Fruit fly (Drosophila melanogaster) whole organism, embryonic: ENCODE results near the gene CecB.
A peak's percentile ranks its signal among the peaks of the same experiment; 100 is the strongest.

Source experiments
- Ada2b ChIP-seq: fragments of 200-800 bp; sonication (Bioruptor generic); IDR thresholded peaks from 2 replicates; pipeline ENCODE4 v1.3.6; 2022; ENCODE audit warnings: missing biosample characterization, missing genetic modification characterization
- Awh ChIP-seq: fragments of 200-800 bp; sonication (Bioruptor generic); IDR thresholded peaks from 2 replicates; pipeline ENCODE4, ENCODE4 v1.3.6; 2022; ENCODE audit warnings: missing biosample characterization, missing genetic modification characterization
- Blimp-1 ChIP-seq: fragments of 200-800 bp; sonication (Bioruptor generic); optimal IDR thresholded peaks from 3 replicates; lab custom pipeline; 2018; ENCODE audit warnings: missing biosample characterization, missing genetic modification characterization, mild to moderate bottlenecking, moderate library complexity, missing genetic modification reagents
- Bteb2 ChIP-seq: fragments of 200-800 bp; sonication (Bioruptor generic); optimal IDR thresholded peaks from 2 replicates; lab custom pipeline; 2016; ENCODE audit warnings: missing biosample characterization, missing genetic modification characterization
- CG11085 ChIP-seq: fragments of 200-800 bp; sonication (Bioruptor generic); IDR thresholded peaks from 2 replicates; pipeline ENCODE4 v1.3.6; 2022; ENCODE audit warnings: missing biosample characterization, missing genetic modification characterization
- CG11093 ChIP-seq: fragments of 200-800 bp; sonication (Bioruptor generic); IDR thresholded peaks from 3 replicates; pipeline ENCODE4 v1.3.6; 2022; ENCODE audit warnings: missing biosample characterization, missing genetic modification characterization
- CG12155 ChIP-seq: fragments of 200-800 bp; sonication (Bioruptor generic); optimal IDR thresholded peaks from 3 replicates; lab custom pipeline; 2016; ENCODE audit warnings: missing biosample characterization, missing genetic modification characterization
- CG12391 ChIP-seq: fragments of 200-800 bp; sonication (Bioruptor generic); optimal IDR thresholded peaks from 3 replicates; lab custom pipeline; 2018; ENCODE audit warnings: missing biosample characterization, mild to moderate bottlenecking, missing genetic modification characterization, moderate library complexity
- CG13894 ChIP-seq: fragments of 200-800 bp; sonication (Bioruptor generic); optimal IDR thresholded peaks from 3 replicates; lab custom pipeline; 2018; ENCODE audit warnings: missing biosample characterization, mild to moderate bottlenecking, missing genetic modification characterization, moderate library complexity
- CG17361 ChIP-seq: fragments of 200-800 bp; sonication (Bioruptor generic); IDR thresholded peaks from 3 replicates; pipeline ENCODE4 v1.3.6; 2022; ENCODE audit warnings: missing biosample characterization, missing genetic modification characterization
- CG18599 ChIP-seq: fragments of 200-800 bp; sonication (Bioruptor generic); optimal IDR thresholded peaks from 3 replicates; lab custom pipeline; 2017; ENCODE audit warnings: missing biosample characterization, missing genetic modification characterization, mild to moderate bottlenecking, moderate library complexity, missing genetic modification reagents
- CG18764 ChIP-seq: fragments of 200-800 bp; sonication (Bioruptor generic); optimal IDR thresholded peaks from 3 replicates; lab custom pipeline; 2016; ENCODE audit warnings: missing biosample characterization, missing genetic modification characterization
- CG2678 ChIP-seq: fragments of 200-800 bp; sonication (Bioruptor generic); optimal IDR thresholded peaks from 3 replicates; lab custom pipeline; 2019; ENCODE audit warnings: missing biosample characterization, mild to moderate bottlenecking, missing genetic modification characterization, moderate library complexity
- CG30431 ChIP-seq: fragments of 200-800 bp; sonication (Bioruptor generic); optimal IDR thresholded peaks from 2 replicates; lab custom pipeline; 2017; ENCODE audit warnings: missing biosample characterization, missing genetic modification characterization
- CG3281 ChIP-seq: fragments of 200-800 bp; sonication (Bioruptor generic); optimal IDR thresholded peaks from 3 replicates; lab custom pipeline; 2017; ENCODE audit warnings: missing biosample characterization, mild to moderate bottlenecking, missing genetic modification characterization
- CG4707 ChIP-seq: fragments of 200-800 bp; sonication (Bioruptor generic); optimal IDR thresholded peaks from 2 replicates; lab custom pipeline; 2018; ENCODE audit warnings: missing biosample characterization, mild to moderate bottlenecking, missing genetic modification characterization, moderate library complexity
- CG4730 ChIP-seq: fragments of 200-800 bp; sonication (Bioruptor generic); IDR thresholded peaks from 2 replicates; pipeline ENCODE4 v1.3.6; 2022; ENCODE audit warnings: missing biosample characterization, missing genetic modification characterization
- CG6683 ChIP-seq: fragments of 200-800 bp; sonication (Bioruptor generic); optimal IDR thresholded peaks from 2 replicates; lab custom pipeline; 2017; ENCODE audit warnings: missing biosample characterization, mild to moderate bottlenecking, missing genetic modification characterization, missing genetic modification reagents
- CG7556 ChIP-seq: fragments of 200-800 bp; sonication (Bioruptor generic); optimal IDR thresholded peaks from 2 replicates; lab custom pipeline; 2017; ENCODE audit warnings: missing biosample characterization, mild to moderate bottlenecking, missing genetic modification characterization
- CG9932 ChIP-seq: fragments of 200-800 bp; sonication (Bioruptor generic); IDR thresholded peaks from 2 replicates; pipeline ENCODE4 v1.3.6; 2022; ENCODE audit warnings: missing biosample characterization, missing genetic modification characterization
- Camta ChIP-seq: fragments of 200-800 bp; sonication (Bioruptor generic); optimal IDR thresholded peaks from 2 replicates; lab custom pipeline; 2016; ENCODE audit warnings: missing biosample characterization, missing genetic modification characterization
- Chrac-16 ChIP-seq: fragments of 200-800 bp; sonication (Bioruptor generic); optimal IDR thresholded peaks from 3 replicates; lab custom pipeline; 2016; ENCODE audit warnings: missing biosample characterization, missing genetic modification characterization
- Dip2 ChIP-seq: fragments of 200-800 bp; sonication (Bioruptor generic); IDR thresholded peaks from 2 replicates; pipeline ENCODE4 v1.3.6; 2022; ENCODE audit warnings: missing biosample characterization, missing genetic modification characterization
- Ets97D ChIP-seq: fragments of 200-800 bp; sonication (Bioruptor generic); optimal IDR thresholded peaks from 3 replicates; lab custom pipeline; 2016; ENCODE audit warnings: missing biosample characterization, missing genetic modification characterization
- Fer1 ChIP-seq: fragments of 200-800 bp; sonication (Bioruptor generic); optimal IDR thresholded peaks from 2 replicates; lab custom pipeline; 2017; ENCODE audit warnings: missing biosample characterization, mild to moderate bottlenecking, missing genetic modification characterization
- Gsc ChIP-seq: fragments of 200-800 bp; sonication (Bioruptor generic); IDR thresholded peaks from 2 replicates; pipeline ENCODE4 v1.3.6; 2022; ENCODE audit warnings: missing biosample characterization, missing genetic modification characterization
- Hr51 ChIP-seq, 2 experiments: fragments of 200-800 bp; sonication (Bioruptor generic); optimal IDR thresholded peaks; 2 replicates in 1 of 2; 3 replicates in 1 of 2; lab custom pipeline; 2016 to 2018; ENCODE audit warnings: missing biosample characterization in 2 of 2, missing genetic modification characterization in 2 of 2, mild to moderate bottlenecking in 1 of 2, moderate library complexity in 1 of 2
- Lim3 ChIP-seq: fragments of 200-800 bp; sonication (Bioruptor generic); IDR thresholded peaks from 2 replicates; pipeline ENCODE4 v1.3.6; 2022; ENCODE audit warnings: missing biosample characterization, missing genetic modification characterization
- MBD-R2 ChIP-seq: fragments of 200-800 bp; sonication (Bioruptor generic); IDR thresholded peaks from 2 replicates; pipeline ENCODE4 v1.3.6; 2022; ENCODE audit warnings: missing biosample characterization, missing genetic modification characterization
- Med ChIP-seq: fragments of 200-800 bp; sonication (Bioruptor generic); peaks from one replicate; lab custom pipeline; 2016; ENCODE audit warnings: missing biosample characterization, missing genetic modification characterization, mild to moderate bottlenecking, inconsistent platforms, moderate library complexity
- NfI ChIP-seq: fragments of 200-800 bp; sonication (Bioruptor generic); optimal IDR thresholded peaks from 3 replicates; lab custom pipeline; 2018; ENCODE audit warnings: missing biosample characterization, mild to moderate bottlenecking, missing genetic modification characterization, moderate library complexity
- Sox102F ChIP-seq: fragments of 200-800 bp; sonication (Bioruptor generic); optimal IDR thresholded peaks from 2 replicates; lab custom pipeline; 2018; ENCODE audit warnings: missing biosample characterization, mild to moderate bottlenecking, missing genetic modification characterization, moderate library complexity
- Ssrp ChIP-seq: fragments of 200-800 bp; sonication (Bioruptor generic); optimal IDR thresholded peaks from 2 replicates; lab custom pipeline; 2018; ENCODE audit warnings: missing biosample characterization, mild to moderate bottlenecking, missing genetic modification characterization, moderate library complexity
- YL-1 ChIP-seq: fragments of 200-800 bp; sonication (Bioruptor generic); optimal IDR thresholded peaks from 3 replicates; lab custom pipeline; 2017; ENCODE audit warnings: missing biosample characterization, mild to moderate bottlenecking, missing genetic modification characterization
- ato ChIP-seq: fragments of 200-800 bp; sonication (Bioruptor generic); IDR thresholded peaks from 2 replicates; pipeline ENCODE4 v1.3.6; 2022; ENCODE audit warnings: missing biosample characterization, missing genetic modification characterization; ENCODE audit not compliant: partially characterized antibody
- bsh ChIP-seq, 2 experiments: fragments of 200-800 bp; sonication (Bioruptor generic); optimal IDR thresholded peaks; 2 replicates each; lab custom pipeline; 2017 to 2018; ENCODE audit warnings: mild to moderate bottlenecking in 2 of 2, missing biosample characterization in 2 of 2, missing genetic modification characterization in 2 of 2, moderate library complexity in 1 of 2
- crol ChIP-seq: fragments of 200-800 bp; sonication (Bioruptor generic); IDR thresholded peaks from 2 replicates; pipeline ENCODE4 v1.3.6; 2022; ENCODE audit warnings: missing biosample characterization, missing genetic modification characterization
- dan ChIP-seq: fragments of 200-800 bp; sonication (Bioruptor generic); IDR thresholded peaks from 2 replicates; pipeline ENCODE4 v1.3.6; 2022; ENCODE audit warnings: missing biosample characterization, missing genetic modification characterization
- dmrt99B ChIP-seq: fragments of 200-800 bp; sonication (Bioruptor generic); optimal IDR thresholded peaks from 2 replicates; lab custom pipeline; 2018; ENCODE audit warnings: missing biosample characterization, mild to moderate bottlenecking, missing genetic modification characterization, moderate library complexity
- gce ChIP-seq: fragments of 200-800 bp; sonication (Bioruptor generic); IDR thresholded peaks from 3 replicates; pipeline ENCODE4 v1.3.6; 2022; ENCODE audit warnings: missing biosample characterization, missing genetic modification characterization
- gro ChIP-seq: fragments of 200-800 bp; sonication (Bioruptor generic); optimal IDR thresholded peaks from 2 replicates; lab custom pipeline; 2016; ENCODE audit warnings: missing biosample characterization, missing genetic modification characterization
- gsb-n ChIP-seq: fragments of 200-800 bp; sonication (Bioruptor generic); optimal IDR thresholded peaks from 3 replicates; lab custom pipeline; 2018; ENCODE audit warnings: missing biosample characterization, mild to moderate bottlenecking, missing genetic modification characterization
- hbn ChIP-seq: fragments of 200-800 bp; sonication (Bioruptor generic); IDR thresholded peaks from 2 replicates; pipeline ENCODE4 v1.3.6; 2022; ENCODE audit warnings: missing biosample characterization, missing genetic modification characterization; ENCODE audit not compliant: partially characterized antibody
- jigr1 ChIP-seq: fragments of 200-800 bp; sonication (Bioruptor generic); IDR thresholded peaks from 3 replicates; pipeline ENCODE4 v1.3.6; 2022; ENCODE audit warnings: missing biosample characterization, missing genetic modification characterization
- jing ChIP-seq: fragments of 200-800 bp; sonication (Bioruptor generic); optimal IDR thresholded peaks from 2 replicates; lab custom pipeline; 2018; ENCODE audit warnings: missing biosample characterization, mild to moderate bottlenecking, missing genetic modification characterization
- row ChIP-seq: fragments of 200-800 bp; sonication (Bioruptor generic); IDR thresholded peaks from 3 replicates; pipeline ENCODE4 v1.3.6; 2022; ENCODE audit warnings: missing biosample characterization, missing genetic modification characterization
- seq ChIP-seq: fragments of 200-800 bp; sonication (Bioruptor generic); IDR thresholded peaks from 2 replicates; pipeline ENCODE4 v1.3.6; 2022; ENCODE audit warnings: missing biosample characterization, missing genetic modification characterization
- sima ChIP-seq: fragments of 200-800 bp; sonication (Bioruptor generic); optimal IDR thresholded peaks from 2 replicates; lab custom pipeline; 2016; ENCODE audit warnings: missing biosample characterization, missing genetic modification characterization
- sqz ChIP-seq: fragments of 200-800 bp; sonication (Bioruptor generic); optimal IDR thresholded peaks from 3 replicates; lab custom pipeline; 2018; ENCODE audit warnings: missing biosample characterization, mild to moderate bottlenecking, missing genetic modification characterization
- vnd ChIP-seq: fragments of 200-800 bp; sonication (Bioruptor generic); IDR thresholded peaks from 3 replicates; pipeline ENCODE4 v1.3.6; 2022; ENCODE audit warnings: missing biosample characterization, missing genetic modification characterization; ENCODE audit not compliant: partially characterized antibody
- z ChIP-seq: fragments of 200-800 bp; sonication (Bioruptor generic); IDR thresholded peaks from 3 replicates; pipeline ENCODE4 v1.3.6; 2022; ENCODE audit warnings: missing biosample characterization, missing genetic modification characterization

The CecB gene

DNA sequence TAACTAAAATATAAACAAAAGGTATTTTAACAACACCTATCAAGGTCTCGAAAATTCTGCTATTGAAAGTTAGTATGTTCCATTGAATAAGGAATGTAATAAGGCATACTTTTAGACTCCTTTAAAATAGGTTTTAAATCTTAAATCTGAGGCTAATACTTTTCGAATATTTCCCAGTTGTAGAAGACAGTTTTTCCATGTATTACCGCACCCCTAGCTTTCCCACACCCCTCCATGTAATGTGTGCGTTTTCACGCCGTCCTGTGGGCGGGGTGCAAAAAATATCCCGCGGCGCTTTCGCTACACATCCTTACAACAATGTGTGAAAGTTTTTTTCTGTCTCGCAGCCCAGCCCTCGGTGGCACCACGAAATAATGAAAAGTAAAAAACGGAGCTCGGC is 11.0 kb upstream of the CecB start (continued):
- TF ChIP-seq gce (GFP tag; lab: Robert Waterston, UW) (no peak), CG7556 (peak; percentile 36), dan (GFP tag; lab: Robert Waterston, UW) (no peak), CG2678 (tag; lab: Kevin White, UChicago) (peak; percentile 39), seq (GFP tag; lab: Robert Waterston, UW) (0 out of 2 replicates have a peak, but pooled peaks have one; percentile 24), YL-1 (GFP tag; lab: Kevin White, UChicago) (no peak), hbn (GFP tag; lab: Robert Waterston, UW) (no peak), CG17361 (no peak), CG18599 (GFP tag; lab: Kevin White, UChicago) (peak; percentile 44), CG12391 (tag; lab: Kevin White, UChicago) (peak; percentile 26), CG9932 (GFP tag; lab: Robert Waterston, UW) (no peak), Lim3 (GFP tag; lab: Robert Waterston, UW) (no peak), CG18764 (GFP tag; lab: Kevin White, UChicago) (no peak), CG30431 (GFP tag; lab: Kevin White, UChicago) (no peak), CG12155 (GFP tag; lab: Kevin White, UChicago) (no peak), CG3281 (GFP tag; lab: Kevin White, UChicago) (no peak), CG6683 (GFP tag; lab: Kevin White, UChicago) (no peak), MBD-R2 (no peak), Med (no peak), Ets97D (no peak), ato (no peak), Ada2b (no peak), jigr1 (GFP tag; lab: Robert Waterston, UW) (no peak), crol (GFP tag; lab: Robert Waterston, UW) (no peak), CG11085 (GFP tag; lab: Robert Waterston, UW) (no peak), Chrac-16 (GFP tag; lab: Kevin White, UChicago) (no peak), Bteb2 (GFP tag; lab: Kevin White, UChicago) (no peak), vnd (no peak), gsb-n (tag; lab: Kevin White, UChicago) (peak; percentile 23), Gsc (GFP tag; lab: Robert Waterston, UW) (no peak), jing (GFP tag; lab: Kevin White, UChicago) (no peak), Camta (GFP tag; lab: Kevin White, UChicago) (no peak), gro (GFP tag; lab: Kevin White, UChicago) (no peak), Sox102F (GFP tag; lab: Kevin White, UChicago) (peak; percentile 12), dmrt99B (peak; percentile 17), NfI (GFP tag; lab: Kevin White, UChicago) (no peak), Fer1 (GFP tag; lab: Kevin White, UChicago) (peak; percentile 8), z (GFP tag; lab: Robert Waterston, UW) (no peak), CG11093 (GFP tag; lab: Robert Waterston, UW) (no peak), bsh (GFP tag; optimal IDR thresholded peaks at IDR 0.05; lab: Kevin White, UChicago) (peak in 1 of 2 experiments; percentile 26), CG4730 (GFP tag; lab: Robert Waterston, UW) (no peak), sqz (peak; percentile 14), sima (GFP tag; lab: Kevin White, UChicago) (no peak), Hr51 (GFP tag; optimal IDR thresholded peaks at IDR 0.05; lab: Kevin White, UChicago) (peak in 1 of 2 experiments; percentile 12), CG4707 (GFP tag; lab: Kevin White, UChicago) (no peak), CG13894 (tag; lab: Kevin White, UChicago) (no peak), Dip2 (GFP tag; lab: Robert Waterston, UW) (no peak), Awh (GFP tag; lab: Robert Waterston, UW) (no peak), row (peak; percentile 54), Blimp-1 (GFP tag; lab: Kevin White, UChicago) (peak; percentile 11), Ssrp (tag; lab: Kevin White, UChicago) (no peak)
